Fruit fly (Drosophila melanogaster): ENCODE measurements around the gene CG34308.

CG34308 gene

dm6 chr3R:13078263-13078662, 10.8 kb upstream of the CG34308 start (continued):
- TF ChIP-seq CG7745 (tag; optimal IDR thresholded peaks at IDR 0.05) (no peak), Pdp1 (GFP tag; optimal IDR thresholded peaks at IDR 0.05) (peak in 1 of 2 experiments; percentile 62), tgo (GFP tag; IDR thresholded peaks at IDR 0.05) (no peak), CG6175 (GFP tag; IDR thresholded peaks at IDR 0.05) (no peak), NfI (GFP tag; optimal IDR thresholded peaks at IDR 0.05) (no peak), gfzf (GFP tag; optimal IDR thresholded peaks at IDR 0.05) (no peak), dan (GFP tag; IDR thresholded peaks at IDR 0.05) (no peak), CG5245 (GFP tag; optimal IDR thresholded peaks at IDR 0.05) (no peak), CG18619 (GFP tag; optimal IDR thresholded peaks at IDR 0.05) (no peak), Doc3 (GFP tag; IDR thresholded peaks at IDR 0.05; ENCODE audit: partially characterized antibody) (no peak), CG31388 (GFP tag; optimal IDR thresholded peaks at IDR 0.05) (no peak), Elba2 (GFP tag; optimal IDR thresholded peaks at IDR 0.05) (no peak), HLH4C (GFP tag; IDR thresholded peaks at IDR 0.05; ENCODE audit: partially characterized antibody) (no peak; the same call in 2 of the 3 replicates), CG18262 (tag; optimal IDR thresholded peaks at IDR 0.05) (peak; percentile 9), Hmx (GFP tag; optimal IDR thresholded peaks at IDR 0.05) (no peak), CG4854 (GFP tag; optimal IDR thresholded peaks at IDR 0.05) (no peak), CG4707 (GFP tag; optimal IDR thresholded peaks at IDR 0.05) (no peak), rib (GFP tag; IDR thresholded peaks at IDR 0.05) (no peak), Adf1 (GFP tag; IDR thresholded peaks at IDR 0.05) (no peak), D19A (tag; optimal IDR thresholded peaks at IDR 0.05) (no peak), fd102C (GFP tag; optimal IDR thresholded peaks at IDR 0.05) (peak; percentile 12), Asciz (GFP tag; optimal IDR thresholded peaks at IDR 0.05) (no peak), pzg (GFP tag; optimal IDR thresholded peaks at IDR 0.05) (peak; percentile 5), CG8089 (GFP tag; optimal IDR thresholded peaks at IDR 0.05) (peak; percentile 20), CG12236 (GFP tag; optimal IDR thresholded peaks at IDR 0.05) (no peak), Deaf1 (tag; optimal IDR thresholded peaks at IDR 0.05) (no peak), CG4328 (GFP tag; optimal IDR thresholded peaks at IDR 0.05) (no peak), nau (GFP tag; optimal IDR thresholded peaks at IDR 0.05) (no peak), CG14050 (GFP tag; IDR thresholded peaks at IDR 0.05) (no peak), row (GFP tag; IDR thresholded peaks at IDR 0.05) (no peak), CG8944 (GFP tag; optimal IDR thresholded peaks at IDR 0.05) (peak; percentile 9), CG12744 (GFP tag; optimal IDR thresholded peaks at IDR 0.05) (peak; percentile 39), CG18476 (GFP tag; optimal IDR thresholded peaks at IDR 0.05) (no peak), Ets65A (GFP tag) (peak; percentile 94), gce (GFP tag; IDR thresholded peaks at IDR 0.05) (no peak), sob (GFP tag; IDR thresholded peaks at IDR 0.05) (peak; percentile 39; the same call in 1 of the 2 replicates), cas (GFP tag; IDR thresholded peaks at IDR 0.05) (no peak), Bdp1 (GFP tag; optimal IDR thresholded peaks at IDR 0.05) (no peak), HLH54F (GFP tag; optimal IDR thresholded peaks at IDR 0.05) (peak; percentile 0), CG13775 (GFP tag; optimal IDR thresholded peaks at IDR 0.05) (no peak), tio (GFP tag; optimal IDR thresholded peaks at IDR 0.05) (no peak), Spps (tag; optimal IDR thresholded peaks at IDR 0.05) (no peak), hth (optimal IDR thresholded peaks at IDR 0.05) (no peak), crp (GFP tag; optimal IDR thresholded peaks at IDR 0.05) (no peak), CG34376 (GFP tag; optimal IDR thresholded peaks at IDR 0.05) (no peak), Optix (GFP tag; IDR thresholded peaks at IDR 0.05) (no peak), CG33213 (GFP tag; optimal IDR thresholded peaks at IDR 0.05) (peak; percentile 56), bcd (GFP tag; optimal IDR thresholded peaks at IDR 0.05) (no peak), chm (GFP tag; IDR thresholded peaks at IDR 0.05) (no peak), NK7.1 (GFP tag; optimal IDR thresholded peaks at IDR 0.05) (no peak), CG7556 (GFP tag; optimal IDR thresholded peaks at IDR 0.05) (no peak), dati (GFP tag; IDR thresholded peaks at IDR 0.05) (no peak)

Measured in whole organism, embryonic.